Worm (Caenorhabditis elegans): ENCODE data around the gene srx-97.

DNA sequence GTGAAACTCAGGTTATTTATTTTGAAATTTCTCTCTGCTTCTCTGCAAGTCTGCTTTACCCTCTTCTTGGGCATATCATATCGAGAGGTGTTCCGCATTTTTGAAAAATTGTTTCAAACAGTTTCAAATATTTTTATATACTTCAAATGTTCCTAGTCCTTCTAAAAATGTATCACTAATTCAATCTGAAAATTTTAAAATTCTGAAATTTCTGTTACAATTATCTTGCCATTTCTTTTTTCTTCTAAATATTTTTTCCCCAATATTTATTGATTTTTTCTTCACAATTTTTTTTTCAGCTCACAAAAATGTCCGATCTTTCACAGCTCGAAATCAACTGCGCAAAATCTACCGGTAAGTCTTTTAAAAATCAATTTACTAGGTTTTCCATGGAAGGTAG, 9.4 kb downstream of the srx-97 start, which contains the start of gene F19B10.4:
- TF ChIP-seq him-1 (tag; optimal IDR thresholded peaks at IDR 0.05) (no peak), W03F9.2 (tag; optimal IDR thresholded peaks at IDR 0.05) (no peak), dao-5 (tag; optimal IDR thresholded peaks at IDR 0.05) (no peak)

Data from whole organism, L4/young adult.